Fruit fly (Drosophila melanogaster) whole organism, prepupa: ENCODE results near the gene fray.

ENCODE experiments used
- CG10669 ChIP-seq: fragments of 200-800 bp; sonication (Bioruptor generic); optimal IDR thresholded peaks from 3 replicates; lab custom pipeline; 2018; ENCODE audit warnings: missing biosample characterization, mild to moderate bottlenecking, missing genetic modification characterization, moderate library complexity
- CG11294 ChIP-seq: fragments of 200-800 bp; sonication (Bioruptor generic); IDR thresholded peaks from 2 replicates; pipeline ENCODE4 v1.3.6; 2022; ENCODE audit warnings: missing biosample characterization, missing genetic modification characterization
- CG11762 ChIP-seq: fragments of 200-800 bp; sonication (Bioruptor generic); optimal IDR thresholded peaks from 3 replicates; lab custom pipeline; 2016; ENCODE audit warnings: missing biosample characterization, missing genetic modification characterization; ENCODE audit not compliant: insufficient read depth
- CG15336 ChIP-seq: fragments of 200-800 bp; sonication (Bioruptor generic); IDR thresholded peaks from 2 replicates; pipeline ENCODE4 v1.3.6; 2022; ENCODE audit warnings: missing biosample characterization, missing genetic modification characterization
- CG1621 ChIP-seq: fragments of 200-800 bp; sonication (Bioruptor generic); optimal IDR thresholded peaks from 3 replicates; lab custom pipeline; 2018; ENCODE audit warnings: missing biosample characterization, mild to moderate bottlenecking, missing genetic modification characterization
- CG16779 ChIP-seq: fragments of 200-800 bp; sonication (Bioruptor generic); optimal IDR thresholded peaks from 3 replicates; lab custom pipeline; 2017; ENCODE audit warnings: missing biosample characterization, mild to moderate bottlenecking, missing genetic modification characterization
- CG31627 ChIP-seq: fragments of 200-800 bp; sonication (Bioruptor generic); optimal IDR thresholded peaks from 3 replicates; lab custom pipeline; 2016; ENCODE audit warnings: missing biosample characterization, missing genetic modification characterization
- CG32006 ChIP-seq: fragments of 200-800 bp; sonication (Bioruptor generic); optimal IDR thresholded peaks from 3 replicates; lab custom pipeline; 2017; ENCODE audit warnings: missing biosample characterization, mild to moderate bottlenecking, missing genetic modification characterization
- CG34406 ChIP-seq: fragments of 200-800 bp; sonication (Bioruptor generic); optimal IDR thresholded peaks from 3 replicates; lab custom pipeline; 2016; ENCODE audit warnings: missing biosample characterization, missing genetic modification characterization
- CG4318 ChIP-seq: fragments of 200-800 bp; sonication (Bioruptor generic); optimal IDR thresholded peaks from 3 replicates; lab custom pipeline; 2017; ENCODE audit warnings: missing biosample characterization, mild to moderate bottlenecking, missing genetic modification characterization
- CG6792 ChIP-seq: fragments of 200-800 bp; sonication (Bioruptor generic); optimal IDR thresholded peaks from 3 replicates; lab custom pipeline; 2016; ENCODE audit warnings: missing biosample characterization, missing genetic modification characterization
- CG6854 ChIP-seq: fragments of 200-800 bp; sonication (Bioruptor generic); optimal IDR thresholded peaks from 2 replicates; lab custom pipeline; 2017; ENCODE audit warnings: missing biosample characterization, mild to moderate bottlenecking, missing genetic modification characterization
- CG7368 ChIP-seq: fragments of 200-800 bp; sonication (Bioruptor generic); optimal IDR thresholded peaks from 3 replicates; lab custom pipeline; 2016; ENCODE audit warnings: missing biosample characterization, missing genetic modification characterization
- CG8319 ChIP-seq: fragments of 200-800 bp; sonication (Bioruptor generic); optimal IDR thresholded peaks from 3 replicates; lab custom pipeline; 2016; ENCODE audit warnings: missing biosample characterization, missing genetic modification characterization
- CG8632 ChIP-seq: fragments of 200-800 bp; sonication (Bioruptor generic); optimal IDR thresholded peaks from 3 replicates; lab custom pipeline; 2016; ENCODE audit warnings: missing biosample characterization, missing genetic modification characterization
- Eip78C ChIP-seq: fragments of 200-800 bp; sonication (Bioruptor generic); peaks from one replicate; lab custom pipeline; 2016; ENCODE audit warnings: missing biosample characterization, missing genetic modification characterization
- Eip93F ChIP-seq: fragments of 200-800 bp; sonication (Bioruptor generic); optimal IDR thresholded peaks from 2 replicates; lab custom pipeline; 2016; ENCODE audit warnings: missing biosample characterization, mild to moderate bottlenecking, missing genetic modification characterization
- Ets21C ChIP-seq: fragments of 200-800 bp; sonication (Bioruptor generic); optimal IDR thresholded peaks from 3 replicates; lab custom pipeline; 2016; ENCODE audit warnings: missing biosample characterization, missing genetic modification characterization
- Ets96B ChIP-seq: fragments of 200-800 bp; optimal IDR thresholded peaks from 2 replicates; lab custom pipeline; 2019; ENCODE audit warnings: missing biosample characterization, mild to moderate bottlenecking, missing genetic modification characterization, moderate library complexity
- Hr38 ChIP-seq: sonication (Bioruptor generic); optimal IDR thresholded peaks from 2 replicates; lab custom pipeline; 2016; ENCODE audit warnings: missing biosample characterization, missing genetic modification characterization
- Hr39 ChIP-seq: fragments of 200-800 bp; sonication (Bioruptor generic); optimal IDR thresholded peaks from 2 replicates; lab custom pipeline; 2016; ENCODE audit warnings: missing biosample characterization, missing genetic modification characterization
- Hr4 ChIP-seq: fragments of 200-800 bp; sonication (Bioruptor generic); optimal IDR thresholded peaks from 3 replicates; lab custom pipeline; 2016; ENCODE audit warnings: missing biosample characterization, missing genetic modification characterization
- Lpt ChIP-seq: fragments of 200-800 bp; sonication (Bioruptor generic); optimal IDR thresholded peaks from 3 replicates; lab custom pipeline; 2016; ENCODE audit warnings: missing biosample characterization, missing genetic modification characterization
- OdsH ChIP-seq: fragments of 200-800 bp; sonication (Bioruptor generic); optimal IDR thresholded peaks from 3 replicates; lab custom pipeline; 2016; ENCODE audit warnings: missing biosample characterization, missing genetic modification characterization
- Smox ChIP-seq: fragments of 200-800 bp; sonication (Bioruptor generic); optimal IDR thresholded peaks from 3 replicates; lab custom pipeline; 2016; ENCODE audit warnings: missing biosample characterization, missing genetic modification characterization
- Sox14 ChIP-seq: fragments of 200-800 bp; sonication (Bioruptor generic); optimal IDR thresholded peaks from 3 replicates; lab custom pipeline; 2016; ENCODE audit warnings: missing biosample characterization, missing genetic modification characterization
- Sox15 ChIP-seq: fragments of 200-800 bp; sonication (Bioruptor generic); optimal IDR thresholded peaks from 3 replicates; lab custom pipeline; 2016; ENCODE audit warnings: missing biosample characterization, missing genetic modification characterization
- achi ChIP-seq: fragments of 200-800 bp; sonication (Bioruptor generic); optimal IDR thresholded peaks from 3 replicates; lab custom pipeline; 2016; ENCODE audit warnings: missing biosample characterization, missing genetic modification characterization
- acj6 ChIP-seq: fragments of 200-800 bp; sonication (Bioruptor generic); optimal IDR thresholded peaks from 3 replicates; lab custom pipeline; 2016; ENCODE audit warnings: missing biosample characterization, missing genetic modification characterization
- cyc ChIP-seq: fragments of 200-800 bp; sonication (Bioruptor generic); optimal IDR thresholded peaks from 3 replicates; lab custom pipeline; 2016; ENCODE audit warnings: missing biosample characterization, missing genetic modification characterization
- dsx ChIP-seq: fragments of 200-800 bp; optimal IDR thresholded peaks from 3 replicates; lab custom pipeline; 2019; ENCODE audit warnings: missing biosample characterization, mild to moderate bottlenecking, missing genetic modification characterization, moderate library complexity; ENCODE audit not compliant: poor library complexity, severe bottlenecking
- eg ChIP-seq: fragments of 200-800 bp; sonication (Bioruptor generic); IDR thresholded peaks from 3 replicates; pipeline ENCODE4 v1.3.6; 2022; ENCODE audit warnings: missing biosample characterization, missing genetic modification characterization
- esn ChIP-seq: fragments of 200-800 bp; sonication (Bioruptor generic); optimal IDR thresholded peaks from 2 replicates; lab custom pipeline; 2016; ENCODE audit warnings: missing biosample characterization, mild to moderate bottlenecking, missing genetic modification characterization, moderate library complexity
- fd59A ChIP-seq: fragments of 200-800 bp; sonication (Bioruptor generic); optimal IDR thresholded peaks from 2 replicates; lab custom pipeline; 2017; ENCODE audit warnings: missing biosample characterization, mild to moderate bottlenecking, missing genetic modification characterization, missing genetic modification reagents
- fd85E ChIP-seq: fragments of 200-800 bp; sonication (Bioruptor generic); optimal IDR thresholded peaks from 3 replicates; lab custom pipeline; 2016; ENCODE audit warnings: missing biosample characterization, missing genetic modification characterization
- fkh ChIP-seq: fragments of 200-800 bp; sonication (Bioruptor generic); optimal IDR thresholded peaks from 3 replicates; lab custom pipeline; 2017; ENCODE audit warnings: missing biosample characterization, mild to moderate bottlenecking, missing genetic modification characterization, moderate library complexity
- lz ChIP-seq: fragments of 200-800 bp; sonication (Bioruptor generic); optimal IDR thresholded peaks from 3 replicates; lab custom pipeline; 2016; ENCODE audit warnings: missing biosample characterization, missing genetic modification characterization
- net ChIP-seq: fragments of 200-800 bp; sonication (Bioruptor generic); optimal IDR thresholded peaks from 3 replicates; lab custom pipeline; 2016; ENCODE audit warnings: missing biosample characterization, missing genetic modification characterization
- salr ChIP-seq, 2 experiments: fragments of 200-800 bp; sonication (Bioruptor generic); optimal IDR thresholded peaks; 3 replicates each; lab custom pipeline; 2016 to 2018; ENCODE audit warnings: missing biosample characterization in 2 of 2, missing genetic modification characterization in 2 of 2, mild to moderate bottlenecking in 1 of 2
- spab ChIP-seq: fragments of 200-800 bp; sonication (Bioruptor generic); optimal IDR thresholded peaks from 2 replicates; lab custom pipeline; 2017; ENCODE audit warnings: missing biosample characterization, mild to moderate bottlenecking, missing genetic modification characterization, missing genetic modification reagents
- ss ChIP-seq, 2 experiments: fragments of 200-800 bp; sonication (Bioruptor generic); optimal IDR thresholded peaks; 2 replicates in 1 of 2; 3 replicates in 1 of 2; lab custom pipeline; 2017 to 2018; ENCODE audit warnings: mild to moderate bottlenecking in 2 of 2, missing biosample characterization in 2 of 2, missing genetic modification characterization in 2 of 2, moderate library complexity in 1 of 2
- topi ChIP-seq: fragments of 200-800 bp; sonication (Bioruptor generic); optimal IDR thresholded peaks from 3 replicates; lab custom pipeline; 2016; ENCODE audit warnings: missing biosample characterization, missing genetic modification characterization
- vri ChIP-seq: fragments of 200-800 bp; sonication (Bioruptor generic); optimal IDR thresholded peaks from 3 replicates; lab custom pipeline; 2016; ENCODE audit warnings: missing biosample characterization, mild to moderate bottlenecking, missing genetic modification characterization

fray gene

DNA sequence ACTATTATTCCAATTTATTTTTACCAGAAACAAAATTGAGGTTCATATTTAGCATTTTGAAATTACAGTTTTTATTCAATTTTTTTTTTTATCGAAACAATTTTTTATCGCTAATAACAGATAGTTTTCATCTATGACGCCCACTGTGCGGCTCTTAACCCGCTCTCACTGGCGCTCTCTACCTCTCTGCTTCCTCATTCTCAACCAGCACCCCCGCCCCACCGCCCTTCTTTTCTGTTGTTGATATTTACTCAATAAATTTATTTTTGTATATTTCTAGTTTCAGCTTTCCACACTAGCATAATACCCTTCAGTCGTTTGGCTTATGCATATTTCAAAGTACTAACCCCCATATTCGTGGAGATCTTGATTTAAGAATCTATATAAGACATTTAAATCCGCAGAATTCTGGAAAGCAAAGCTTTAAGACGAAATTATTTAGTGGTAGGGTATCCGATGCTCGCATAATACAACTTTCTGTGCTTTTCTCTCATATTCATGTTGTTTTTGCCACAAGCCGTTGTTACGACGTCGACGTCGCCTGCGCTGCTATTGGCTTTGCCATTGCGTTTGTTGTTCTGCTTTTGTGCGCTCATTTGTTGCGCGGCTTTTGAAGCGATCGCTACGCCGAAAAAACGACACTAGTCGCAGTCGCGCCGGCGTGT lies 11.1 kb downstream of the fray start (continued):
- TF ChIP-seq dsx (GFP tag; lab: Kevin White, UChicago), result peak; percentile 84
- TF ChIP-seq CG11762, result peak; percentile 74
- TF ChIP-seq Ets21C (GFP tag; lab: Kevin White, UChicago), result peak; percentile 61
- TF ChIP-seq ss (GFP tag; optimal IDR thresholded peaks at IDR 0.05; lab: Kevin White, UChicago), result peak; percentile 85 to 86
- TF ChIP-seq CG8319 (GFP tag; lab: Kevin White, UChicago), result peak; percentile 82
- TF ChIP-seq Hr4 (GFP tag; lab: Kevin White, UChicago), result peak; percentile 93
- TF ChIP-seq CG11294 (GFP tag; lab: Robert Waterston, UW), result peak; percentile 81
- peak; percentile 94 for TF ChIP-seq Ets96B (tag; lab: Kevin White, UChicago)
- TF ChIP-seq fd85E (GFP tag; lab: Kevin White, UChicago), result no peak
- TF ChIP-seq net (GFP tag; lab: Kevin White, UChicago), result peak; percentile 94
- peak; percentile 23 for TF ChIP-seq Eip93F (GFP tag; lab: Kevin White, UChicago)
- peak; percentile 85 for TF ChIP-seq fd59A (GFP tag; lab: Kevin White, UChicago)
- no peak for TF ChIP-seq CG6854 (GFP tag; lab: Kevin White, UChicago)
- peak; percentile 91 for TF ChIP-seq Sox14 (GFP tag; lab: Kevin White, UChicago)
- TF ChIP-seq topi (GFP tag; lab: Kevin White, UChicago), result peak; percentile 81
- peak; percentile 85 for TF ChIP-seq lz (GFP tag; lab: Kevin White, UChicago)
- TF ChIP-seq CG34406 (GFP tag; lab: Kevin White, UChicago), result peak; percentile 84
- TF ChIP-seq vri (GFP tag; lab: Kevin White, UChicago), result peak; percentile 72
- peak; percentile 84 for TF ChIP-seq Hr39 (GFP tag; lab: Kevin White, UChicago)
- peak; percentile 88 for TF ChIP-seq spab (GFP tag; lab: Kevin White, UChicago)
- TF ChIP-seq Hr38 (GFP tag; lab: Kevin White, UChicago), result no peak
- TF ChIP-seq salr (GFP tag; optimal IDR thresholded peaks at IDR 0.05; lab: Kevin White, UChicago), result peak; percentile 86 to 90
- TF ChIP-seq Eip78C (GFP tag; lab: Kevin White, UChicago), result peak; percentile 96
- TF ChIP-seq Lpt, result peak; percentile 88
- TF ChIP-seq CG1621 (tag; lab: Kevin White, UChicago), result peak; percentile 88
- peak; percentile 86 for TF ChIP-seq CG16779 (tag; lab: Kevin White, UChicago)
- TF ChIP-seq CG8632, result peak; percentile 78
- peak; percentile 85 for TF ChIP-seq cyc (GFP tag; lab: Kevin White, UChicago)

- TF ChIP-seq Hr38 (GFP tag; lab: Kevin White, UChicago) (no peak), CG4318 (GFP tag; lab: Kevin White, UChicago) (no peak), Eip78C (GFP tag; lab: Kevin White, UChicago) (no peak), CG6792 (GFP tag; lab: Kevin White, UChicago) (no peak), OdsH (GFP tag; lab: Kevin White, UChicago) (no peak), Sox14 (GFP tag; lab: Kevin White, UChicago) (no peak), esn (GFP tag; lab: Kevin White, UChicago) (no peak), CG11762 (no peak), CG8632 (no peak), Eip93F (GFP tag; lab: Kevin White, UChicago) (no peak), spab (GFP tag; lab: Kevin White, UChicago) (no peak), CG32006 (no peak)
Observed at dm6 chr3R:18584546-18584935, 11.7 kb downstream of the fray start.

DNA sequence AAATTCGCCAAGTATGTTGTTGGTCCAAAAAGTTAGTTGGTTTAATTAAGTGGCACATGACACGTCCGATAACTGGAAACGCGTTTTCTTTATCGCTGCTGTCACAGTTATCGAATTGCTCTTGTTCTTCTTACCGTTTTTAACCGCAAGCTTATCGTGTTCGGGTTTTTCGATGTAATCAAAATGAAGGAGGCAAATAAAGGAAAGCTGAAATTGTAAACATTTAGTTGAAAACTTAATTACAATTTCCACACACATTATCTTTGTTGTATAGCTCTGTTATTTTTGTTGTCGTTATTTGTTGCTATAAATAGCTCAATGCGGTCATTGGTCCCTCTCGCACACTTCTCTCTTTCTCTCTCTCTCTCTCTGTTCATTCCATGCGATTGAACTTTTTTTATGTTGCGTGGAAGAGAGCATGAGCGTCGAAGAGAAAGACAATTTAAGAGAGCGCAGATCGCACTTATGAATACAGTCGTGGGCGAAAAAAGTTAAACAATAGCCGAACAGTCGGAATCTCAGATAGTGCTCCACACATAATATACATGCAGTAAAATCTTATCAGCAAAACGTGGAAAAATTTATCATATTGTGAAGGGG lies 12.5 kb downstream of the fray start:
- TF ChIP-seq CG6854 (GFP tag; lab: Kevin White, UChicago) (peak; percentile 10), CG31627 (GFP tag; lab: Kevin White, UChicago) (peak; percentile 34), Hr39 (GFP tag; lab: Kevin White, UChicago) (peak; percentile 45), CG11294 (GFP tag; lab: Robert Waterston, UW) (no peak), CG15336 (GFP tag; lab: Robert Waterston, UW) (peak; percentile 68), CG7368 (GFP tag; lab: Kevin White, UChicago) (peak; percentile 13), topi (GFP tag; lab: Kevin White, UChicago) (peak; percentile 35), CG10669 (GFP tag; lab: Kevin White, UChicago) (no peak), CG1621 (tag; lab: Kevin White, UChicago) (no peak), Hr4 (GFP tag; lab: Kevin White, UChicago) (peak; percentile 29), Sox14 (GFP tag; lab: Kevin White, UChicago) (peak; percentile 24), dsx (GFP tag; lab: Kevin White, UChicago) (no peak), CG8319 (GFP tag; lab: Kevin White, UChicago) (no peak), achi (GFP tag; lab: Kevin White, UChicago) (peak; percentile 37), esn (GFP tag; lab: Kevin White, UChicago) (no peak), Sox15 (GFP tag; lab: Kevin White, UChicago) (peak; percentile 11), CG34406 (GFP tag; lab: Kevin White, UChicago) (peak; percentile 23), CG16779 (tag; lab: Kevin White, UChicago) (peak; percentile 39), Smox (GFP tag; lab: Kevin White, UChicago) (peak; percentile 39), eg (peak; percentile 61; the same call in 2 of the 3 replicates), acj6 (GFP tag; lab: Kevin White, UChicago) (peak; percentile 24), fkh (GFP tag; lab: Kevin White, UChicago) (peak; percentile 56), vri (GFP tag; lab: Kevin White, UChicago) (peak; percentile 44)
